Fruit fly (Drosophila melanogaster): ENCODE measurements around the gene Nepl19.

The Nepl19 gene

dm6 chr3R:28913890-28914750, 34.2 kb upstream of the Nepl19 start:
- TF ChIP-seq psq (GFP tag; optimal IDR thresholded peaks at IDR 0.05) (no peak), Rel (GFP tag; optimal IDR thresholded peaks at IDR 0.05) (no peak), Rel (tag; optimal IDR thresholded peaks at IDR 0.05) (peak; percentile 92)

DNA sequence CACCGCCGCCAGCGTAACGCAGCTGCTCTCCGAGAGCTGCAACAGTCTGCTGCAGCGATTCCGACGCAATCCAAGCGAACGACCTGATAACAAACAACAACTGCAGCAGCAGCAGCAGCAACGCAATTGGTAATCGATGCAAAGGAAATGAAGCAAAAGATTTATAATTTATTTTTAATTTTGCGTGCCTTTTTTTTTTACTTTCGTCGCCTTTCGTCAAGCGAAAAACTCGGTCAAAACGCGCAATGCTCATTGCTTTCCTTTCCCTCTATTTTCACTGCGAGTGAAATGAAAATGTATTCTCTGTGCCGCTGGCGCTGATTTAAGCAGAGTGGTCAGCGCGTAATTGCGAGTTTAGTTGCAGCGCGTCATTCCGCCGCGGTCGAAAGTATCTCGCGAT, 33.1 kb upstream of the Nepl19 start:
- no peak for TF ChIP-seq CG32264 (GFP tag; optimal IDR thresholded peaks at IDR 0.05)

DNA sequence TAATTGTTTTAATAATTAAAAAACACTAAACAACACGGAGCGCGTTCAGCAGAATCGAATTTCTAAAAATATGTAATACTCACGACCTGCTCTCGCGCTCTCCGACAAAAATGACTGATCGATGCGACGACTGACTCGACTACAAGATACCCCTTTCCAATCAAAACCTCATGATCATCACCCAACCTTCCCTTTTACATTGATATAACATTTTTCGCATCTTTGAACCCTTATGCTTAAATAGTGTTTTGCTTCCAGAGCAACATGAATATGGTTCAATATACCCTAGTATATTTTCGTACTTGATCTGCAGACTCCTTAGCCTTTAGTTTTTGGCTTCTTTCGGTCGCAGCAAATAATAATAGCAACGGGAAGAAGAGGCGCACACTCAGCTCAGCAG, 31.8 kb upstream of the Nepl19 start:
- TF ChIP-seq sage (GFP tag; optimal IDR thresholded peaks at IDR 0.05) (no peak), br (GFP tag; optimal IDR thresholded peaks at IDR 0.05) (no peak), sv (GFP tag; optimal IDR thresholded peaks at IDR 0.05) (peak; percentile 46), dmrt93B (GFP tag; optimal IDR thresholded peaks at IDR 0.05) (no peak)

DNA sequence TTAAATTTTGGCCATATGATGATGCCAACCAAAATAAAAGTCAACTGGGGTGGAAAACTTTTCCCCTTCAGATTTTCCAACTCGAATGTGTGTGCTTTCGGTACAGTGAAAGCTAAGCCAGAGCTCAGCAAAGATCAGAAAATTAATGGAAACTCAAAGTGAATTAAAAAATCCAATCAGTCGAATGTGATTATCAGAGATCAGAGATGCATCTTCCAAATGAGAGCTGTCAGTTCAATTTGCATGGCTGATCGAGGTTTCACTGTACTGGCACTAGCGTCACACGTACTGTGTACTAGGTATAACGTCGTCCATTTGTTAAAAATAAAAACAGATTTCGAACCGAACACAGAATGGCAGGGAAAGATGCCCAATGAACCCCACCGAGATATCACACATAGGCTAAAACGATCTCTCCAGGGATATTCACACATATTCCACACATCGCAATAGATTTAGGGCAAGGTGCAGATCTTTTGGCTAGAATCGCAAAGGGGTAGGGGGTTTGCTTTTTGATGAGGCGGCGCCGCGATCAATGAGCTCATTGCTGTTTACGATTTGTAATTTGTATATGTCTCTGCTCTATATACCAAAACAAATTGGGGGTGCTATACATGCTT, 25.0 kb upstream of the Nepl19 start:
- TF ChIP-seq Hr83 (GFP tag; optimal IDR thresholded peaks at IDR 0.05; ENCODE audit: poor library complexity, severe bottlenecking) (no peak), sv (GFP tag; optimal IDR thresholded peaks at IDR 0.05) (peak; percentile 53), rgr (GFP tag; optimal IDR thresholded peaks at IDR 0.05) (peak; percentile 65), ey (GFP tag; optimal IDR thresholded peaks at IDR 0.05) (peak; percentile 50), CG9705 (GFP tag; optimal IDR thresholded peaks at IDR 0.05) (no peak), usp (GFP tag; optimal IDR thresholded peaks at IDR 0.05) (no peak), Rel (GFP tag; optimal IDR thresholded peaks at IDR 0.05) (no peak), Rel (tag; optimal IDR thresholded peaks at IDR 0.05) (no peak), Sp1 (GFP tag; optimal IDR thresholded peaks at IDR 0.05) (no peak), Abd-B (GFP tag; optimal IDR thresholded peaks at IDR 0.05) (no peak), br (GFP tag; optimal IDR thresholded peaks at IDR 0.05) (peak; percentile 31), Dif (GFP tag; optimal IDR thresholded peaks at IDR 0.05; ENCODE audit: partially characterized antibody) (no peak), dmrt93B (GFP tag; optimal IDR thresholded peaks at IDR 0.05) (peak; percentile 20), CG32264 (GFP tag; optimal IDR thresholded peaks at IDR 0.05) (no peak), HLH106 (tag; optimal IDR thresholded peaks at IDR 0.05) (peak; percentile 54), lola (GFP tag; optimal IDR thresholded peaks at IDR 0.05) (no peak), OdsH (GFP tag; optimal IDR thresholded peaks at IDR 0.05) (no peak), Vsx2 (GFP tag; optimal IDR thresholded peaks at IDR 0.05; ENCODE audit: partially characterized antibody) (no peak), Jra (GFP tag; optimal IDR thresholded peaks at IDR 0.05) (no peak), Mio (GFP tag; optimal IDR thresholded peaks at IDR 0.05) (no peak), foxo (GFP tag; optimal IDR thresholded peaks at IDR 0.05) (peak in 1 of 2 experiments; percentile 56), fru (GFP tag; optimal IDR thresholded peaks at IDR 0.05) (peak; percentile 4), h (GFP tag; optimal IDR thresholded peaks at IDR 0.05) (peak; percentile 45)

- TF ChIP-seq rgr (GFP tag; optimal IDR thresholded peaks at IDR 0.05) (no peak), CG9705 (GFP tag; optimal IDR thresholded peaks at IDR 0.05) (no peak), CG32264 (GFP tag; optimal IDR thresholded peaks at IDR 0.05) (no peak), HLH106 (tag; optimal IDR thresholded peaks at IDR 0.05) (no peak), br (GFP tag; optimal IDR thresholded peaks at IDR 0.05) (no peak), Abd-B (GFP tag; optimal IDR thresholded peaks at IDR 0.05) (no peak), Rel (GFP tag; optimal IDR thresholded peaks at IDR 0.05) (no peak), Rel (tag; optimal IDR thresholded peaks at IDR 0.05) (no peak), sage (GFP tag; optimal IDR thresholded peaks at IDR 0.05) (no peak), sv (GFP tag; optimal IDR thresholded peaks at IDR 0.05) (no peak), woc (GFP tag; optimal IDR thresholded peaks at IDR 0.05) (no peak), Hr78 (GFP tag; optimal IDR thresholded peaks at IDR 0.05) (no peak), lola (GFP tag; optimal IDR thresholded peaks at IDR 0.05) (no peak), jim (GFP tag; optimal IDR thresholded peaks at IDR 0.05) (no peak), Jra (GFP tag; optimal IDR thresholded peaks at IDR 0.05) (no peak)
These were observed 24.3 kb upstream of the Nepl19 start for dm6 chr3R:28904174-28904573.

All from whole organism, wandering third instar larva.